Fruit fly (Drosophila melanogaster): Measurements from ENCODE around the gene Jon65Aii.

DNA sequence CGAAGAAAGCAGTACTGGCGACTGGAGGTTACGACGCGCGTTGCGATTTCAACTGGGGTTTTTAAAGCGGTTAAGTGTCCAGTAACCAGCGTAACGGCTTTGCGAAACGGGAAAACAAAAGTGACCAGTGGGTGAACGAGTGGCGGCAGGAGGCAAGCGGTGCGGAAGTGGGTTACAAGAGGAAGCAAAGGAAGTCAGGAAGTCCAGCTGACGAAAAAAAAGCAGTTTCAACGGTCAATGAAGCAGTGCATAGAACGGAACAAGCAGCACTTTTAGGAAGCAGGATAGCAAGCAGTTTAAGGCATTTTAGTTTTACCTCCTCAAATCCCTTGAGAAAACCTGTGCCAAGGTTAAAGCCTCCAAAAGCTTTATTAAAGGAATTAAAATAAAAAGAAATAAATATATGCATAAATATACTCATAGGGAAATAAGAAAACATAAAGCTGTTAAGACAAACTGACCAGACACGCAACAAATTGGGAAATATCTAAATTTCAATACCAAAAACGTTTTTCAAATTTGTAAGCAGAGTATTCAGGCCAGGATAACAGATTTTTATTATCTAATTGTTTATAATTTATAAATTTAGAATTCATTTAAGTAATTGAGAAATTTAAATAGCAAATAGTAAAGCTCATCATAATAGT lies 7.1 kb downstream of the Jon65Aii start, which contains the start of gene CG6592:
- TF ChIP-seq psq (optimal IDR thresholded peaks at IDR 0.05) = no peak
- no peak for TF ChIP-seq Myc (optimal IDR thresholded peaks at IDR 0.05)
- no peak for TF ChIP-seq ttk (optimal IDR thresholded peaks at IDR 0.05)
